Worm (Caenorhabditis elegans): ENCODE measurements around the gene sec-24.2.

sec-24.2 gene

ce11 chrIV:12385061-12385460, 24.5 kb upstream of the sec-24.2 start, which contains the start of gene F28D1.6:
Gene F28D1.6, minus strand, starts transcription at chrIV:12385161.
- TF ChIP-seq ceh-40 (GFP tag; IDR thresholded peaks at IDR 0.05) (no peak), mcd-1 (GFP tag; IDR thresholded peaks at IDR 0.05) (no peak), T07F8.4 (tag; optimal IDR thresholded peaks at IDR 0.05) (no peak), hrde-1 (tag; optimal IDR thresholded peaks at IDR 0.05; ENCODE audit: borderline replicate concordance) (no peak), somi-1 (GFP tag; optimal IDR thresholded peaks at IDR 0.05) (no peak), C06A6.2 (GFP tag; conservative IDR thresholded peaks at IDR 0.05) (no peak), attf-6 (GFP tag; IDR thresholded peaks at IDR 0.05) (no peak), snpc-1.3 (tag; optimal IDR thresholded peaks at IDR 0.05; ENCODE audit: insufficient read depth) (no peak), ets-4 (GFP tag; optimal IDR thresholded peaks at IDR 0.05) (no peak), gei-17 (GFP tag; optimal IDR thresholded peaks at IDR 0.05) (no peak), lir-1 (GFP tag; conservative IDR thresholded peaks at IDR 0.05) (no peak), lin-40 (tag; optimal IDR thresholded peaks at IDR 0.05) (no peak)

- peak; percentile 71 for TF ChIP-seq nhr-80 (tag; optimal IDR thresholded peaks at IDR 0.05)
- peak; percentile 25; the same call in 1 of the 2 replicates for TF ChIP-seq dox-1 (GFP tag; IDR thresholded peaks at IDR 0.05)
- TF ChIP-seq ztf-28 (GFP tag; IDR thresholded peaks at IDR 0.05), result no peak
These were observed 22.3 kb upstream of the sec-24.2 start, which contains the start of gene thn-2 for ce11 chrIV:12382864-12383263. Gene thn-2, plus strand, starts transcription at chrIV:12383170.

ce11 chrIV:12379784-12380183, 19.2 kb upstream of the sec-24.2 start, which contains the start of gene thn-1:
Gene thn-1, plus strand, starts transcription at chrIV:12380084.
- TF ChIP-seq nfya-2 (GFP tag; IDR thresholded peaks at IDR 0.05) (no peak), chd-7 (tag; optimal IDR thresholded peaks at IDR 0.05) (no peak), hmg-20 (GFP tag; IDR thresholded peaks at IDR 0.05) (no peak), gei-17 (GFP tag; optimal IDR thresholded peaks at IDR 0.05) (no peak), ceh-100 (GFP tag; IDR thresholded peaks at IDR 0.05) (no peak), ets-4 (GFP tag; optimal IDR thresholded peaks at IDR 0.05) (no peak), sptf-2 (GFP tag; optimal IDR thresholded peaks at IDR 0.05) (no peak), fkh-3 (tag; optimal IDR thresholded peaks at IDR 0.05) (no peak), hmg-1.2 (GFP tag; IDR thresholded peaks at IDR 0.05) (no peak), attf-6 (GFP tag; IDR thresholded peaks at IDR 0.05) (no peak)

- no peak for TF ChIP-seq chd-7 (tag; optimal IDR thresholded peaks at IDR 0.05)
- peak; percentile 67 for TF ChIP-seq nhr-80 (tag; optimal IDR thresholded peaks at IDR 0.05)
- TF ChIP-seq madf-6 (GFP tag; IDR thresholded peaks at IDR 0.05), result no peak
- TF ChIP-seq nhr-179 (tag; optimal IDR thresholded peaks at IDR 0.05), result no peak
- TF ChIP-seq attf-5 (GFP tag; optimal IDR thresholded peaks at IDR 0.05), result no peak
These were observed 18.3 kb upstream of the sec-24.2 start for ce11 chrIV:12378919-12379318.

ce11 chrIV:12376021-12376420, 15.4 kb upstream of the sec-24.2 start, which contains the start of gene atz-1:
Gene atz-1, minus strand, starts transcription at chrIV:12376121.
- no peak for TF ChIP-seq sea-2 (GFP tag; IDR thresholded peaks at IDR 0.05)
- no peak for TF ChIP-seq F55B11.4 (tag; optimal IDR thresholded peaks at IDR 0.05; ENCODE audit: borderline replicate concordance, insufficient read depth)
- no peak for TF ChIP-seq F57C9.4 (tag; optimal IDR thresholded peaks at IDR 0.05)
- no peak for TF ChIP-seq ceh-58 (GFP tag; IDR thresholded peaks at IDR 0.05)
- TF ChIP-seq akir-1 (GFP tag; optimal IDR thresholded peaks at IDR 0.05), result no peak
- TF ChIP-seq B0336.3 (GFP tag; IDR thresholded peaks at IDR 0.05), result no peak
- TF ChIP-seq nhr-90 (tag; optimal IDR thresholded peaks at IDR 0.05), result no peak
- TF ChIP-seq dpff-1 (tag; optimal IDR thresholded peaks at IDR 0.05), result no peak
- no peak for TF ChIP-seq lin-40 (tag; optimal IDR thresholded peaks at IDR 0.05)
- no peak for TF ChIP-seq Y56A3A.18 (GFP tag; IDR thresholded peaks at IDR 0.05)
- TF ChIP-seq lsl-1 (GFP tag; optimal IDR thresholded peaks at IDR 0.05), result no peak
